Worm (Caenorhabditis elegans): Measurements from ENCODE around the gene lips-13.

DNA sequence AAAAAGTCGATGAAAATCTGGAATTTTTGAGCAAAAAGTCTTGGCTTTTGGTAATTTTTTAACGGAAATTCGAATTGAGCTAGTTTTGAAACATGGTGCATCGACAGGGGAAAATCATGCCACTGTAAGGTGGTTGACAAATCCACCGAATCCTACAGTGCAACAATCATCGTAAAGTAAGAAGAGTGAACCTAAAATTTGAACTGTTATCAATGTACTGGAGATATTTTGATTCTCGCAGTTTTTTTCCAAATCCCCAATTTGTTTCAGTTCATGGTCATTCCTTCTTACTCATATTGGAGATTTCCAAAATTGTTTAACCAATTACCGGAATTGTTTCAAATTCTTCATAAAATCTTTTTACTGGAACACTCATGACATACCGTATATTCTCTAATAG is 34.9 kb upstream of the lips-13 start:
- no peak for TF ChIP-seq ceh-36 (tag; optimal IDR thresholded peaks at IDR 0.05)
- no peak for TF ChIP-seq hnd-1 (tag; optimal IDR thresholded peaks at IDR 0.05)
- TF ChIP-seq tra-4 (tag; optimal IDR thresholded peaks at IDR 0.05) = no peak
- no peak for TF ChIP-seq ama-1 (optimal IDR thresholded peaks at IDR 0.05)
- TF ChIP-seq ceh-13 (GFP tag; optimal IDR thresholded peaks at IDR 0.05) = no peak
- TF ChIP-seq scrt-1 (GFP tag; IDR thresholded peaks at IDR 0.05) = no peak
- no peak for TF ChIP-seq hmbx-1 (tag; optimal IDR thresholded peaks at IDR 0.05)

Data from whole organism, early embryonic.